Worm (Caenorhabditis elegans): ENCODE data around the gene nhr-152.

nhr-152 gene

DNA sequence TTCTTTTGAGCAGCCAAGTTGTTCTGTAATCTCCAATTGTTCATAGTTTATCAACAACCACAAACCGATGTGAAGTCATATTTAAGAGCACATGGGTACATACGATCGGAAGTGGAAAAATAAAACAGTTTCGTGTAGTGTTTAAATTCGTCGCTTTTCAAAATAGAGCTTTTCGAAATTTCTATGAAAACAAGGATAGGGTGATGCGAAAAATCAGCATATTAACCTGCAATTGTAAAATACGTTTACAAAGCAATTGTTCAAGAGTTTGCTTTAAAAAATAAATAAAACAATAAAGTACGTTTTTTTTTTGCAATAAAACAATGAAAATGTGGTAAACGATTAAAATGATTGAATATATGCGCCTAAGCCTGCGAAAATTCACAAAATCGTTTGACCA lies 35.8 kb downstream of the nhr-152 start, which contains the start of gene ZK105.14:
Gene ZK105.14 (minus strand): TSS at position 101 of the 400 bp plus-strand sequence.
- TF ChIP-seq ztf-4 (tag; optimal IDR thresholded peaks at IDR 0.05) (no peak), gmeb-1 (tag; optimal IDR thresholded peaks at IDR 0.05) (no peak), ztf-1 (GFP tag; conservative IDR thresholded peaks at IDR 0.05) (no peak), crh-2 (tag; optimal IDR thresholded peaks at IDR 0.05) (no peak), nhr-6 (tag; optimal IDR thresholded peaks at IDR 0.05) (no peak), R02D3.7 (tag; optimal IDR thresholded peaks at IDR 0.05) (no peak), lin-11 (tag; optimal IDR thresholded peaks at IDR 0.05) (no peak), Y55F3AM.14 (GFP tag; optimal IDR thresholded peaks at IDR 0.05) (no peak), unc-55 (GFP tag; optimal IDR thresholded peaks at IDR 0.05) (no peak), unc-39 (tag; optimal IDR thresholded peaks at IDR 0.05) (no peak), elt-3 (tag; optimal IDR thresholded peaks at IDR 0.05) (no peak), fos-1 (tag; optimal IDR thresholded peaks at IDR 0.05) (no peak)

DNA sequence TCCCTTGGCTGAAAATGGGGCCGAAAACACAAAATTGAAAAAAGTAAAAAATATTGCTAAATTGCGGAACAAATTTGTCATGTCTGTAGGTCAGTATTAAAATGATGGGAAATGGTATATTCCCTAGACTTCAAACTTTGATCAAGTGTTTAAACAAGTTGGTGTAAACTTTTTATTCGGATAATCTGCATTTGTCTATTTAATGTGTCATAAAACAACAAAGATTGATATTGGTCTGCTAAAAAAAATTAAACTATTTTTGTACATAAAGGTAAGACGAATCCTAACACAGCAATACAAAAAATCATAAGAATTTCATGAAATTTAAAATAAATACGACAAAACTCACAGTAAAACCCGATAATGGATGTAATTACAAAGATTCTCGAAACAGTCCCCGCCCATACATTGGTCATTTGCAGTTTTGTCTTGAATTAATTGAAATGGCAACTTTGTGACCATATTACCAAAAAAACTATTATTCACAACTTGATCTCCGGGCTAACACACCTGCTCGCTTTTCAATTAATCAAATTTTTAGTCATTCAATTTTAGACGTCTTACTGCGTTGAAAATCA lies 37.9 kb downstream of the nhr-152 start, which contains the start of the genes ZK105.6 and ZK105.8:
Gene ZK105.6 (minus strand): TSS at position 101 of the 578 bp plus-strand sequence.
Gene ZK105.8 (plus strand): TSS at position 528 of the 578 bp plus-strand sequence.
- TF ChIP-seq ceh-82 (tag; optimal IDR thresholded peaks at IDR 0.05) (no peak), unc-39 (tag; optimal IDR thresholded peaks at IDR 0.05) (no peak), fos-1 (tag; optimal IDR thresholded peaks at IDR 0.05) (no peak), nhr-23 (tag; optimal IDR thresholded peaks at IDR 0.05) (no peak), unc-55 (GFP tag; optimal IDR thresholded peaks at IDR 0.05) (no peak), lsy-2 (tag; optimal IDR thresholded peaks at IDR 0.05) (no peak), nhr-25 (tag; optimal IDR thresholded peaks at IDR 0.05) (no peak), sem-4 (tag; optimal IDR thresholded peaks at IDR 0.05) (no peak), peb-1 (tag; optimal IDR thresholded peaks at IDR 0.05) (no peak), ztf-11 (tag; optimal IDR thresholded peaks at IDR 0.05) (no peak)

DNA sequence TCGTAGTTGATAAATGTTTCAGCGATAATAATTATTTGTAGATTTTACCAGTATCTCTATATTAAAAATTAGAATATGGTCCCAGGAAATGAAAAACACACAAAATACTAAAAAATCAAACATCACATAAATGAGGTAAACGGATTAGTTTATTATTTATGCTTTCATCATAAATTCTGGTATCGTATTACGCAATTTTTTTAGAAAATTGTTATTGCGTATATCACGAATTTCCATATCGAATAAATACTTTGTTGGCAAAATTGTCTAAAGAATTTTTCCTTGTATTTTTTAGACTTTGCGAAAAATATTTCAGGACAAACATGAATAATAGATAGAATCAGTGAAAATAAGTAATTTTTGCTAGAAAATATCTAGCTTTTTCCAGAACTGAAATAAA lies 40.1 kb downstream of the nhr-152 start:
- peak; percentile 71 for TF ChIP-seq unc-55 (GFP tag; optimal IDR thresholded peaks at IDR 0.05)
- no peak for TF ChIP-seq snpc-4 (tag; optimal IDR thresholded peaks at IDR 0.05)

DNA sequence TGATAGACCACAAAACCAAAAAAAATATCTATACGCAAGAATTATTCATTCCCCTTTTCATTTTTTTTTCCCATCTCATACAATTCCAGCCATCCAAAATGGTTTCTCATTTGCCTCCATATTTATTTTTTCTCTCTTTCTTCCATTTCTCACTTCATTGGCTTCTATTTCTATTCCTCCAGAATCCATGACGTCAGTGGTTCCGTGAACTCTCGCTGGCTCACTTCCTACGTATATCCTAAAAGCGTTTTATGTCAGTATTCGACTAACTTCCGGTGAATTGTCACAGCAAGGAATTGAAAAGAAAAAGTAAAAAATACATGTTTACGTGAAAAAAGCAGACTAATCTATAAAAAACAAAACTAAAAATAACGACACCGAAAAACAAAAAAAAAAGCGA lies 40.8 kb downstream of the nhr-152 start:
- TF ChIP-seq ztf-4 (tag; optimal IDR thresholded peaks at IDR 0.05): no peak
- TF ChIP-seq lsy-2 (tag; optimal IDR thresholded peaks at IDR 0.05): peak in 1 of 2 experiments; percentile 22
- peak; percentile 33 for TF ChIP-seq crh-2 (tag; optimal IDR thresholded peaks at IDR 0.05)
- peak; percentile 28 for TF ChIP-seq C34F6.9 (tag; optimal IDR thresholded peaks at IDR 0.05)
- TF ChIP-seq fos-1 (tag; optimal IDR thresholded peaks at IDR 0.05): no peak
- peak; percentile 52 for TF ChIP-seq sma-9 (GFP tag; optimal IDR thresholded peaks at IDR 0.05)
- no peak for TF ChIP-seq sma-9 (tag; optimal IDR thresholded peaks at IDR 0.05)
- TF ChIP-seq unc-55 (GFP tag; optimal IDR thresholded peaks at IDR 0.05): peak; percentile 34
- TF ChIP-seq dmd-4 (tag; optimal IDR thresholded peaks at IDR 0.05): no peak
- TF ChIP-seq sem-4 (tag; optimal IDR thresholded peaks at IDR 0.05): no peak
- TF ChIP-seq F13H6.1 (tag; optimal IDR thresholded peaks at IDR 0.05): peak; percentile 27

DNA sequence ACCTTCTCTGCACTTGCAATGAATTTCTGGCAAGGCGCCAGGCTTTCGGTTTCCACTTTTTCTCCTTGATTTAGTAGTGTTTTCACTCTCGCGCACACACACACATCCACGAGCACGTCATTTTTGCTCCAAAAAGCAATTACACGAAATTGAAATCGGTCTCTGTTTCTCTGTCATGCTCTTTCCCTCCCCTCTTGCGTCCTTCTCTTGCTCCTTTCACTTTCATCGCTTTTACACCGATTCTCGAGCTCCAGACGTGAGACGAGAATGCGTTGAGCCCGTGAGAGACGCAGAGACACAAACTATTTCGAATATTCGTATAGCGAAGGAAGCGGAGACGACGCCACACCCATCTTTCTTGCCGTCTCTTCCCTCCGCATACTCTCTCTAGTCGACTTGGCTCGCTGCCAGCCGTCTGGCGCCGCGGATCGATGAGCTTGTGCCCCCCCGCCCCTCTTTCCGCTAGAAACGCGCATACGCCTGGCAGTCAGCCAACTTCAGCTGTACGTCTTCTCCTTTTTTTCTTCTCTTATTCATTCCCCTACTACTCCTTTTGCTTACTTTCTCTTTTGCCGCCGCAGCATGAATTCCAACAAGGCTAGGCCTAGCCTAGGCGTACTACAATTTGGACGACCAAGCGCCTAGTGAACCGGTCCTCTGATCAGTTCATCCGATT lies 42.0 kb downstream of the nhr-152 start:
- TF ChIP-seq nhr-25 (tag; optimal IDR thresholded peaks at IDR 0.05): peak; percentile 52
- peak; percentile 78 for TF ChIP-seq crh-2 (tag; optimal IDR thresholded peaks at IDR 0.05)
- TF ChIP-seq sem-4 (tag; optimal IDR thresholded peaks at IDR 0.05): peak; percentile 50
- no peak for TF ChIP-seq aly-2 (tag; optimal IDR thresholded peaks at IDR 0.05)
- TF ChIP-seq C34F6.9 (tag; optimal IDR thresholded peaks at IDR 0.05): peak; percentile 94
- TF ChIP-seq lsy-2 (tag; optimal IDR thresholded peaks at IDR 0.05): peak; percentile 51 to 75
- peak; percentile 85 for TF ChIP-seq blmp-1 (tag; optimal IDR thresholded peaks at IDR 0.05; ENCODE audit: insufficient read depth)
- peak; percentile 93 for TF ChIP-seq zag-1 (tag; optimal IDR thresholded peaks at IDR 0.05)
- no peak for TF ChIP-seq nhr-23 (tag; optimal IDR thresholded peaks at IDR 0.05)
- TF ChIP-seq egl-27 (tag; optimal IDR thresholded peaks at IDR 0.05): peak; percentile 42
- no peak for TF ChIP-seq elt-1 (tag; optimal IDR thresholded peaks at IDR 0.05)
- peak; percentile 67 for TF ChIP-seq ztf-4 (tag; optimal IDR thresholded peaks at IDR 0.05)
- peak; percentile 41 for TF ChIP-seq lin-11 (tag; optimal IDR thresholded peaks at IDR 0.05)
- TF ChIP-seq unc-55 (GFP tag; optimal IDR thresholded peaks at IDR 0.05): peak; percentile 88
- peak; percentile 71 for TF ChIP-seq lin-13 (GFP tag; optimal IDR thresholded peaks at IDR 0.05)
- peak; percentile 68 for TF ChIP-seq mdl-1 (tag; optimal IDR thresholded peaks at IDR 0.05)
- no peak for TF ChIP-seq nhr-237 (tag; optimal IDR thresholded peaks at IDR 0.05)
- peak; percentile 8 for TF ChIP-seq ZK546.5 (tag; optimal IDR thresholded peaks at IDR 0.05)
- no peak for TF ChIP-seq dmd-4 (tag; optimal IDR thresholded peaks at IDR 0.05)
- peak; percentile 77 for TF ChIP-seq mab-5 (tag; optimal IDR thresholded peaks at IDR 0.05)
- peak; percentile 88 for TF ChIP-seq Y55F3AM.14 (GFP tag; optimal IDR thresholded peaks at IDR 0.05)
- TF ChIP-seq F13H6.1 (tag; optimal IDR thresholded peaks at IDR 0.05): peak; percentile 94
- TF ChIP-seq nhr-129 (tag; optimal IDR thresholded peaks at IDR 0.05): peak; percentile 91
- peak; percentile 44 for TF ChIP-seq nhr-21 (tag; optimal IDR thresholded peaks at IDR 0.05)
- peak; percentile 89 for TF ChIP-seq sma-9 (GFP tag; optimal IDR thresholded peaks at IDR 0.05)
- no peak for TF ChIP-seq sma-9 (tag; optimal IDR thresholded peaks at IDR 0.05)

Data from whole organism, L2 larva.